Worm (Caenorhabditis elegans): ENCODE data around the gene sdz-23.

Gene sdz-23

ce11 chrV:8092385-8092784 lies 7.0 kb upstream of the sdz-23 start, which contains the start of gene str-129:
str-129 (minus strand) TSS chrV:8092485.
- no peak for TF ChIP-seq nhr-129 (tag; optimal IDR thresholded peaks at IDR 0.05)

ce11 chrV:8095378-8095777 lies 4.0 kb upstream of the sdz-23 start, which contains the start of gene str-146:
str-146 (minus strand) TSS chrV:8095478.
- TF ChIP-seq Y55F3AM.14 (GFP tag; optimal IDR thresholded peaks at IDR 0.05) (no peak), unc-55 (GFP tag; optimal IDR thresholded peaks at IDR 0.05) (no peak), nhr-11 (tag; optimal IDR thresholded peaks at IDR 0.05) (no peak), blmp-1 (tag; optimal IDR thresholded peaks at IDR 0.05; ENCODE audit: insufficient read depth) (no peak), nhr-10 (tag; optimal IDR thresholded peaks at IDR 0.05) (no peak), snpc-4 (tag; optimal IDR thresholded peaks at IDR 0.05) (no peak), elt-3 (tag; optimal IDR thresholded peaks at IDR 0.05) (no peak), unc-39 (tag; optimal IDR thresholded peaks at IDR 0.05) (no peak), mab-5 (tag; optimal IDR thresholded peaks at IDR 0.05) (no peak), gmeb-1 (tag; optimal IDR thresholded peaks at IDR 0.05) (no peak), sma-3 (GFP tag; optimal IDR thresholded peaks at IDR 0.05) (no peak), crh-2 (tag; optimal IDR thresholded peaks at IDR 0.05) (no peak), nhr-77 (tag; optimal IDR thresholded peaks at IDR 0.05) (no peak), R02D3.7 (tag; optimal IDR thresholded peaks at IDR 0.05) (no peak), skn-1 (tag; optimal IDR thresholded peaks at IDR 0.05) (no peak)

ce11 chrV:8098239-8098638 lies 1.2 kb upstream of the sdz-23 start, which contains the start of gene str-145:
str-145 (minus strand) TSS chrV:8098339.
- TF ChIP-seq sma-3 (GFP tag; optimal IDR thresholded peaks at IDR 0.05) (no peak), ceh-82 (tag; optimal IDR thresholded peaks at IDR 0.05) (no peak), F13H6.1 (tag; optimal IDR thresholded peaks at IDR 0.05) (no peak), snpc-4 (tag; optimal IDR thresholded peaks at IDR 0.05) (no peak), sem-4 (tag; optimal IDR thresholded peaks at IDR 0.05) (no peak), peb-1 (tag; optimal IDR thresholded peaks at IDR 0.05) (no peak), aly-2 (tag; optimal IDR thresholded peaks at IDR 0.05) (no peak), zag-1 (tag; optimal IDR thresholded peaks at IDR 0.05) (no peak), unc-55 (GFP tag; optimal IDR thresholded peaks at IDR 0.05) (no peak), nhr-23 (tag; optimal IDR thresholded peaks at IDR 0.05) (no peak), dmd-4 (tag; optimal IDR thresholded peaks at IDR 0.05) (no peak), nhr-10 (tag; optimal IDR thresholded peaks at IDR 0.05) (no peak), mab-5 (tag; optimal IDR thresholded peaks at IDR 0.05) (no peak), unc-39 (tag; optimal IDR thresholded peaks at IDR 0.05) (no peak), nhr-237 (tag; optimal IDR thresholded peaks at IDR 0.05) (no peak), nhr-129 (tag; optimal IDR thresholded peaks at IDR 0.05) (no peak)

- TF ChIP-seq peb-1 (tag; optimal IDR thresholded peaks at IDR 0.05) (no peak), nhr-12 (tag; optimal IDR thresholded peaks at IDR 0.05) (no peak), unc-39 (tag; optimal IDR thresholded peaks at IDR 0.05) (no peak), nhr-23 (tag; optimal IDR thresholded peaks at IDR 0.05) (no peak), fos-1 (tag; optimal IDR thresholded peaks at IDR 0.05) (no peak), lin-13 (GFP tag; optimal IDR thresholded peaks at IDR 0.05) (no peak), R02D3.7 (tag; optimal IDR thresholded peaks at IDR 0.05) (no peak), blmp-1 (tag; optimal IDR thresholded peaks at IDR 0.05; ENCODE audit: insufficient read depth) (no peak), ztf-1 (GFP tag; conservative IDR thresholded peaks at IDR 0.05) (no peak), ztf-11 (tag; optimal IDR thresholded peaks at IDR 0.05) (no peak), mbf-1 (tag; optimal IDR thresholded peaks at IDR 0.05) (no peak), unc-55 (GFP tag; optimal IDR thresholded peaks at IDR 0.05) (no peak), nhr-77 (tag; optimal IDR thresholded peaks at IDR 0.05) (no peak), zag-1 (tag; optimal IDR thresholded peaks at IDR 0.05) (no peak), lsy-2 (tag; optimal IDR thresholded peaks at IDR 0.05) (no peak), sma-3 (GFP tag; optimal IDR thresholded peaks at IDR 0.05) (no peak), nhr-129 (tag; optimal IDR thresholded peaks at IDR 0.05) (no peak)
Measured at ce11 chrV:8102960-8103359, 3.6 kb downstream of the sdz-23 start, which contains the start of gene str-90. str-90 (plus strand) TSS chrV:8103260.

- TF ChIP-seq mbf-1 (tag; optimal IDR thresholded peaks at IDR 0.05) (no peak), ceh-82 (tag; optimal IDR thresholded peaks at IDR 0.05) (no peak), nhr-6 (tag; optimal IDR thresholded peaks at IDR 0.05) (no peak), nhr-11 (tag; optimal IDR thresholded peaks at IDR 0.05) (no peak), R02D3.7 (tag; optimal IDR thresholded peaks at IDR 0.05) (no peak), sma-9 (GFP tag; optimal IDR thresholded peaks at IDR 0.05) (no peak), sma-9 (tag; optimal IDR thresholded peaks at IDR 0.05) (no peak), lsy-2 (tag; optimal IDR thresholded peaks at IDR 0.05) (no peak), Y55F3AM.14 (GFP tag; optimal IDR thresholded peaks at IDR 0.05) (no peak), unc-39 (tag; optimal IDR thresholded peaks at IDR 0.05) (no peak), F13H6.1 (tag; optimal IDR thresholded peaks at IDR 0.05) (no peak), snpc-4 (tag; optimal IDR thresholded peaks at IDR 0.05) (no peak), crh-2 (tag; optimal IDR thresholded peaks at IDR 0.05) (no peak), zag-1 (tag; optimal IDR thresholded peaks at IDR 0.05) (no peak)
Measured at ce11 chrV:8104473-8104872, 5.1 kb downstream of the sdz-23 start, which contains the start of gene srlf-16. srlf-16 (plus strand) TSS chrV:8104773.

All from whole organism, L2 larva.